Worm (Caenorhabditis elegans) whole organism, late embryonic: ENCODE results near the gene ech-1.1.

ENCODE experiments used
- F13H6.1 ChIP-seq: sonication (generic microtip); optimal IDR thresholded peaks from 2 replicates; lab custom pipeline; 2016; ENCODE audit warnings: missing genetic modification characterization, missing compliant biosample characterization
- K02D7.2 ChIP-seq: sonication (generic microtip); optimal IDR thresholded peaks from 2 replicates; lab custom pipeline; 2017; ENCODE audit warnings: mild to moderate bottlenecking, missing genetic modification characterization, missing compliant biosample characterization
- K09A11.1 ChIP-seq: sonication (generic microtip); optimal IDR thresholded peaks from 2 replicates; lab custom pipeline; 2017; ENCODE audit warnings: antibody characterized with exemption, mild to moderate bottlenecking, missing genetic modification characterization, missing compliant biosample characterization; ENCODE audit not compliant: insufficient read depth
- T23F11.4 ChIP-seq: fragments of 200-800 bp; sonication (Bioruptor generic); optimal IDR thresholded peaks from 2 replicates; lab custom pipeline; 2018; ENCODE audit warnings: mild to moderate bottlenecking, missing genetic modification characterization, missing compliant biosample characterization
- ama-1 ChIP-seq: fragments of 150-350 bp; optimal IDR thresholded peaks from 2 replicates; lab custom pipeline; 2014
- ceh-18 ChIP-seq: sonication (generic microtip); optimal IDR thresholded peaks from 2 replicates; lab custom pipeline; 2016; ENCODE audit warnings: missing genetic modification characterization, missing compliant biosample characterization
- ceh-19 ChIP-seq: fragments of 200-800 bp; sonication (Bioruptor generic); optimal IDR thresholded peaks from 2 replicates; lab custom pipeline; 2018; ENCODE audit warnings: mild to moderate bottlenecking, missing genetic modification characterization, missing compliant biosample characterization
- ceh-24 ChIP-seq: sonication (generic microtip); optimal IDR thresholded peaks from 2 replicates; lab custom pipeline; 2016; ENCODE audit warnings: mild to moderate bottlenecking, missing genetic modification characterization, missing compliant biosample characterization
- ceh-31 ChIP-seq: sonication (generic microtip); optimal IDR thresholded peaks from 2 replicates; lab custom pipeline; 2016; ENCODE audit warnings: missing genetic modification characterization, missing compliant biosample characterization
- ceh-34 ChIP-seq: sonication (generic microtip); optimal IDR thresholded peaks from 2 replicates; lab custom pipeline; 2016; ENCODE audit warnings: mild to moderate bottlenecking, missing genetic modification characterization, missing compliant biosample characterization
- ceh-45 ChIP-seq: fragments of 200-800 bp; sonication (Bioruptor generic); IDR thresholded peaks from 2 replicates; pipeline ENCODE4 v1.3.6; 2022; ENCODE audit warnings: missing genetic modification reagents, missing genetic modification characterization, missing compliant biosample characterization
- ceh-48 ChIP-seq: sonication (generic microtip); optimal IDR thresholded peaks from 2 replicates; lab custom pipeline; 2016; ENCODE audit warnings: missing genetic modification characterization, inconsistent platforms, missing compliant biosample characterization
- ceh-6 ChIP-seq: fragments of 200-800 bp; sonication (Bioruptor generic); optimal IDR thresholded peaks from 2 replicates; lab custom pipeline; 2018; ENCODE audit warnings: mild to moderate bottlenecking, missing genetic modification characterization, missing compliant biosample characterization
- che-1 ChIP-seq: sonication (generic microtip); optimal IDR thresholded peaks from 2 replicates; lab custom pipeline; 2016; ENCODE audit warnings: mild to moderate bottlenecking, missing genetic modification characterization, missing compliant biosample characterization
- dmd-4 ChIP-seq: sonication (generic microtip); optimal IDR thresholded peaks from 2 replicates; lab custom pipeline; 2016; ENCODE audit warnings: borderline replicate concordance, missing genetic modification characterization, missing compliant biosample characterization
- dve-1 ChIP-seq: sonication (generic microtip); optimal IDR thresholded peaks from 2 replicates; lab custom pipeline; 2017; ENCODE audit warnings: antibody characterized with exemption, mild to moderate bottlenecking, missing genetic modification characterization, missing compliant biosample characterization
- elt-2 ChIP-seq: sonication (generic microtip); optimal IDR thresholded peaks from 2 replicates; lab custom pipeline; 2016; ENCODE audit warnings: missing genetic modification reagents, missing genetic modification characterization, missing compliant biosample characterization
- fax-1 ChIP-seq: sonication (generic microtip); optimal IDR thresholded peaks from 2 replicates; lab custom pipeline; 2016; ENCODE audit warnings: missing genotype, missing genetic modification characterization, missing compliant biosample characterization
- gmeb-2 ChIP-seq: sonication (generic microtip); optimal IDR thresholded peaks from 2 replicates; lab custom pipeline; 2016; ENCODE audit warnings: missing genetic modification characterization, inconsistent platforms, missing compliant biosample characterization
- hlh-13 ChIP-seq: fragments of 200-800 bp; sonication (Bioruptor generic); optimal IDR thresholded peaks from 2 replicates; lab custom pipeline; 2018; ENCODE audit warnings: mild to moderate bottlenecking, missing genetic modification characterization, missing compliant biosample characterization
- hlh-30 ChIP-seq: sonication (generic microtip); optimal IDR thresholded peaks from 2 replicates; lab custom pipeline; 2017; ENCODE audit warnings: antibody characterized with exemption, missing genetic modification characterization, missing compliant biosample characterization; ENCODE audit not compliant: insufficient read depth
- hlh-6 ChIP-seq: sonication (generic microtip); optimal IDR thresholded peaks from 2 replicates; lab custom pipeline; 2016; ENCODE audit warnings: missing genotype, missing genetic modification characterization, missing compliant biosample characterization
- hlh-8 ChIP-seq: sonication (generic microtip); optimal IDR thresholded peaks from 2 replicates; lab custom pipeline; 2016; ENCODE audit warnings: missing genotype, missing genetic modification characterization, missing compliant biosample characterization
- madf-2 ChIP-seq: sonication (generic microtip); optimal IDR thresholded peaks from 2 replicates; lab custom pipeline; 2017; ENCODE audit warnings: missing genetic modification characterization, missing compliant biosample characterization
- mec-3 ChIP-seq: sonication (generic microtip); optimal IDR thresholded peaks from 2 replicates; lab custom pipeline; 2016; ENCODE audit warnings: borderline replicate concordance, missing genetic modification characterization, missing compliant biosample characterization
- nhr-11 ChIP-seq: fragments of 150-350 bp; optimal IDR thresholded peaks from 2 replicates; lab custom pipeline; 2014; ENCODE audit warnings: missing biosample characterization, missing genetic modification characterization
- pag-3 ChIP-seq: sonication (generic microtip); optimal IDR thresholded peaks from 2 replicates; lab custom pipeline; 2016; ENCODE audit warnings: missing compliant biosample characterization, missing genetic modification characterization, borderline replicate concordance
- pha-4 ChIP-seq: fragments of 150-350 bp; optimal IDR thresholded peaks from 2 replicates; lab custom pipeline; 2018; ENCODE audit warnings: missing biosample characterization, missing genetic modification reagents, missing genetic modification characterization
- pqm-1 ChIP-seq: sonication (generic microtip); optimal IDR thresholded peaks from 2 replicates; lab custom pipeline; 2016; ENCODE audit warnings: missing genetic modification characterization, missing compliant biosample characterization
- ref-2 ChIP-seq: sonication (generic microtip); optimal IDR thresholded peaks from 2 replicates; lab custom pipeline; 2016; ENCODE audit warnings: missing genetic modification characterization, missing compliant biosample characterization
- rnt-1 ChIP-seq: sonication (generic microtip); optimal IDR thresholded peaks from 2 replicates; lab custom pipeline; 2016; ENCODE audit warnings: missing genetic modification characterization, missing compliant biosample characterization
- sox-4 ChIP-seq: sonication (generic microtip); optimal IDR thresholded peaks from 2 replicates; lab custom pipeline; 2017; ENCODE audit warnings: mild to moderate bottlenecking, missing genetic modification characterization, inconsistent platforms, missing compliant biosample characterization
- syd-9 ChIP-seq: sonication (generic microtip); optimal IDR thresholded peaks from 2 replicates; lab custom pipeline; 2016; ENCODE audit warnings: mild to moderate bottlenecking, missing genetic modification characterization, moderate library complexity, missing compliant biosample characterization
- unc-42 ChIP-seq: sonication (generic microtip); optimal IDR thresholded peaks from 2 replicates; lab custom pipeline; 2016; ENCODE audit warnings: missing genotype, missing genetic modification characterization, missing compliant biosample characterization
- unc-55 ChIP-seq: sonication (generic microtip); optimal IDR thresholded peaks from 2 replicates; lab custom pipeline; 2017; ENCODE audit warnings: missing biosample characterization, missing genetic modification reagents, missing genetic modification characterization
- unc-86 ChIP-seq: sonication (generic microtip); optimal IDR thresholded peaks from 2 replicates; lab custom pipeline; 2016; ENCODE audit warnings: missing genetic modification characterization, missing compliant biosample characterization
- zip-5 ChIP-seq: sonication (generic microtip); optimal IDR thresholded peaks from 2 replicates; lab custom pipeline; 2016; ENCODE audit warnings: missing genetic modification characterization, missing compliant biosample characterization

The ech-1.1 gene

DNA sequence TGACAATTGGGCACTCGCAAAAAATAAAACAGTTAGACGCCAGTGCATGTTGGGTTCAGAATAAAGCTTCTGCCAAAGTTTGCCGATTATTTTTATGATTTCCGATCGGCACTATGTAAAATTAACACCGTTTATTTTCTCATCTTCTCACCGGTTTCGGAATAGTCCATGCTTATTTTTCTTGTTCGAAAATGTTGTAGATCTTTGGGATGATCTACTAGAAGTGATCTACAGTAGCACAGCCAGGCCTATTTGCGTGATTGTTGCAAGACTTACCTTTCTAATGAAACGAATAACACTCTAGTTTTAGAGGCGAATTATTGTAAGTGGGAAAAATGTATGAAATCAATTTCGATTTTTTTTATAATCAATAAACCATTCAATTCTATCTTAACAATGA is 10.7 kb downstream of the ech-1.1 start, which contains the start of gene clec-231:
clec-231 (minus strand) TSS at position 101 of the 400 bp plus-strand sequence.
- TF ChIP-seq dmd-4 (no peak), K09A11.1 (tag; lab: Kevin White, UChicago) (no peak), rnt-1 (tag; lab: Kevin White, UChicago) (no peak), zip-5 (tag; lab: Kevin White, UChicago) (no peak), sox-4 (tag; lab: Kevin White, UChicago) (no peak), ceh-31 (tag; lab: Kevin White, UChicago) (no peak), hlh-6 (tag; lab: Kevin White, UChicago) (no peak)

- TF ChIP-seq ceh-34 (tag; lab: Kevin White, UChicago) (no peak), hlh-30 (tag; lab: Kevin White, UChicago) (no peak), T23F11.4 (GFP tag; lab: Kevin White, UChicago) (no peak), K09A11.1 (tag; lab: Kevin White, UChicago) (no peak), dmd-4 (no peak), zip-5 (tag; lab: Kevin White, UChicago) (no peak), pag-3 (tag; lab: Kevin White, UChicago) (no peak), unc-86 (tag; lab: Kevin White, UChicago) (no peak), pqm-1 (tag; lab: Kevin White, UChicago) (no peak), F13H6.1 (tag; lab: Kevin White, UChicago) (no peak)
Measured at ce11 chrV:15349044-15349443, 12.3 kb downstream of the ech-1.1 start, which contains the start of gene clec-230. Gene clec-230, minus strand, starts transcription at chrV:15349144.

- TF ChIP-seq zip-5 (tag; lab: Kevin White, UChicago) = no peak
- no peak for TF ChIP-seq madf-2 (tag; lab: Kevin White, UChicago)
- no peak for TF ChIP-seq ref-2
- no peak for TF ChIP-seq che-1 (tag; lab: Kevin White, UChicago)
- TF ChIP-seq elt-2 = no peak
- no peak for TF ChIP-seq hlh-13 (GFP tag; lab: Kevin White, UChicago)
- TF ChIP-seq ceh-19 (GFP tag; lab: Kevin White, UChicago) = no peak
- TF ChIP-seq syd-9 = no peak
- TF ChIP-seq mec-3 (tag; lab: Kevin White, UChicago) = no peak
- no peak for TF ChIP-seq nhr-11 (tag; lab: Kevin White, UChicago)
- TF ChIP-seq ceh-18 = no peak
- no peak for TF ChIP-seq fax-1 (tag; lab: Kevin White, UChicago)
- no peak for TF ChIP-seq dmd-4
- TF ChIP-seq ceh-48 (tag; lab: Kevin White, UChicago) = no peak
- no peak for TF ChIP-seq ama-1 (lab: Kevin White, UChicago)
- TF ChIP-seq gmeb-2 (tag; lab: Kevin White, UChicago) = no peak
- TF ChIP-seq unc-42 (tag; lab: Kevin White, UChicago) = no peak
Measured at ce11 chrV:15347292-15347691, 14.0 kb downstream of the ech-1.1 start, which contains the start of gene C29F3.3. Gene C29F3.3, minus strand, starts transcription at chrV:15347392.

ce11 chrV:15344481-15344880 is 16.8 kb downstream of the ech-1.1 start, which contains the start of gene wrt-8:
Gene wrt-8, minus strand, starts transcription at chrV:15344581.
- TF ChIP-seq K02D7.2 (tag; lab: Kevin White, UChicago) (no peak), che-1 (tag; lab: Kevin White, UChicago) (no peak), ceh-24 (no peak), unc-55 (GFP tag; lab: Kevin White, UChicago) (no peak), ceh-45 (no peak), pha-4 (tag; lab: Kevin White, UChicago) (no peak), dve-1 (tag; lab: Kevin White, UChicago) (no peak), ceh-6 (GFP tag; lab: Kevin White, UChicago) (no peak), hlh-8 (no peak), ceh-19 (GFP tag; lab: Kevin White, UChicago) (no peak), ama-1 (lab: Kevin White, UChicago) (no peak), rnt-1 (tag; lab: Kevin White, UChicago) (no peak)
